Worm (Caenorhabditis elegans) whole organism, L4 larva: ENCODE results near the gene F42F12.3.

Experiments used
- F49E8.2 ChIP-seq: sonication (generic microtip); optimal IDR thresholded peaks from 2 replicates; lab custom pipeline; 2016; ENCODE audit warnings: missing compliant biosample characterization, mild to moderate bottlenecking, missing genetic modification characterization, borderline replicate concordance
- ZK546.5 ChIP-seq, 2 experiments: sonication (generic microtip); optimal IDR thresholded peaks; 2 replicates each; lab custom pipeline; 2017; ENCODE audit warnings: missing biosample characterization in 2 of 2, missing genetic modification characterization in 2 of 2
- ces-1 ChIP-seq: fragments of 150-350 bp; sonication (generic microtip); optimal IDR thresholded peaks from 4 replicates; lab custom pipeline; 2014; ENCODE audit warnings: missing biosample characterization, missing genetic modification reagents, missing genetic modification characterization
- cey-2 ChIP-seq: sonication (generic microtip); optimal IDR thresholded peaks from 3 replicates; lab custom pipeline; 2017; ENCODE audit warnings: missing genetic modification characterization, mild to moderate bottlenecking, missing compliant biosample characterization, antibody characterized with exemption, borderline replicate concordance; ENCODE audit not compliant: insufficient read depth
- lin-13 ChIP-seq: fragments of 150-350 bp; optimal IDR thresholded peaks from 2 replicates; lab custom pipeline; 2014; ENCODE audit warnings: missing biosample characterization, missing genetic modification reagents, missing genetic modification characterization
- mxl-2 ChIP-seq: fragments of 200-800 bp; sonication (Bioruptor generic); conservative IDR thresholded peaks from 2 replicates; pipeline ENCODE4 v1.3.6; 2022; ENCODE audit warnings: missing genetic modification reagents, missing genetic modification characterization, missing compliant biosample characterization
- mxl-3 ChIP-seq: fragments of 200-800 bp; sonication (Bioruptor generic); optimal IDR thresholded peaks from 2 replicates; lab custom pipeline; 2018; ENCODE audit warnings: mild to moderate bottlenecking, missing genetic modification characterization, missing compliant biosample characterization
- nhr-11 ChIP-seq: fragments of 150-350 bp; optimal IDR thresholded peaks from 2 replicates; lab custom pipeline; 2014; ENCODE audit warnings: missing biosample characterization, missing genetic modification characterization
- nhr-25 ChIP-seq: sonication (generic microtip); optimal IDR thresholded peaks from 2 replicates; lab custom pipeline; 2017; ENCODE audit warnings: missing genetic modification characterization, mild to moderate bottlenecking, missing compliant biosample characterization, antibody characterized with exemption, moderate library complexity, borderline replicate concordance; ENCODE audit not compliant: insufficient read depth
- pha-4 ChIP-seq, 2 experiments: fragments of 150-350 bp in 1 of 2; fragments of 200-800 bp in 1 of 2; sonication (Bioruptor generic) in 1 of 2; IDR thresholded peaks in 1 of 2; optimal IDR thresholded peaks in 1 of 2; 2 replicates each; pipeline versions ENCODE4 v1.3.6 to Lab custom; 2014 to 2022; ENCODE audit warnings: missing genetic modification characterization in 2 of 2, missing genetic modification reagents in 2 of 2, missing biosample characterization in 1 of 2, missing compliant biosample characterization in 1 of 2
- skn-1 ChIP-seq: fragments of 150-350 bp; optimal IDR thresholded peaks from 2 replicates; lab custom pipeline; 2014; ENCODE audit warnings: missing biosample characterization, missing genetic modification characterization
- unc-130 ChIP-seq: sonication (generic microtip); optimal IDR thresholded peaks from 2 replicates; lab custom pipeline; 2016; ENCODE audit warnings: missing genetic modification reagents, missing genetic modification characterization, missing compliant biosample characterization
- vab-7 ChIP-seq: fragments of 200-800 bp; sonication (Bioruptor generic); IDR thresholded peaks from 2 replicates; pipeline ENCODE4 v1.3.6; 2022; ENCODE audit warnings: missing genetic modification reagents, missing genetic modification characterization, missing compliant biosample characterization
- zag-1 ChIP-seq: fragments of 150-350 bp; optimal IDR thresholded peaks from 2 replicates; lab custom pipeline; 2014; ENCODE audit warnings: missing biosample characterization, missing genetic modification characterization

ce11 chrX:12360444-12360843, 10.1 kb downstream of the F42F12.3 start, which contains the start of the genes nspc-15 and F19H6.6:
- TF ChIP-seq nhr-11 (tag; lab: Kevin White, UChicago) (no peak), pha-4 (GFP tag; IDR thresholded peaks at IDR 0.05; lab: Robert Waterston, UW) (no peak), pha-4 (tag; optimal IDR thresholded peaks at IDR 0.05; lab: Kevin White, UChicago) (no peak), mxl-2 (GFP tag; lab: Robert Waterston, UW) (no peak), ZK546.5 (tag; optimal IDR thresholded peaks at IDR 0.05; lab: Kevin White, UChicago) (no peak), cey-2 (tag; lab: Kevin White, UChicago) (no peak), mxl-3 (GFP tag; lab: Kevin White, UChicago) (no peak), F49E8.2 (tag; lab: Kevin White, UChicago) (no peak), skn-1 (tag; lab: Kevin White, UChicago) (no peak), ces-1 (no peak), nhr-25 (tag; lab: Kevin White, UChicago) (no peak), vab-7 (GFP tag; lab: Robert Waterston, UW) (no peak), unc-130 (GFP tag; lab: Kevin White, UChicago) (no peak), zag-1 (no peak), lin-13 (GFP tag; lab: Kevin White, UChicago) (no peak)
